Worm (Caenorhabditis elegans) whole organism, mixed stage, embryonic: ENCODE data around the gene C10A4.10.

Experiments used
- blmp-1 ChIP-seq: fragments of 150-350 bp; optimal IDR thresholded peaks from 2 replicates; lab custom pipeline; 2014; ENCODE audit warnings: missing biosample characterization, missing genetic modification characterization
- drap-1 ChIP-seq: fragments of 200-800 bp; sonication (Bioruptor generic); optimal IDR thresholded peaks from 3 replicates; lab custom pipeline; 2018; ENCODE audit warnings: mild to moderate bottlenecking, missing genetic modification characterization, missing compliant biosample characterization
- mep-1 ChIP-seq: fragments of 150-350 bp; optimal IDR thresholded peaks from 2 replicates; lab custom pipeline; 2017; ENCODE audit warnings: missing biosample characterization, missing genetic modification reagents, missing genetic modification characterization, inconsistent platforms
- nhr-237 ChIP-seq: fragments of 150-350 bp; optimal IDR thresholded peaks from 2 replicates; lab custom pipeline; 2014; ENCODE audit warnings: missing biosample characterization, missing genetic modification characterization
- unc-62 ChIP-seq: fragments of 150-350 bp; optimal IDR thresholded peaks from 2 replicates; lab custom pipeline; 2014; ENCODE audit warnings: missing biosample characterization, missing genetic modification reagents, missing genetic modification characterization

ce11 chrX:7376941-7377340 is 21.7 kb upstream of the C10A4.10 start, which contains the start of gene npr-8:
- TF ChIP-seq mep-1 (tag; lab: Kevin White, UChicago) (no peak), nhr-237 (no peak), drap-1 (GFP tag; lab: Kevin White, UChicago) (no peak), blmp-1 (tag; lab: Kevin White, UChicago) (no peak), unc-62 (GFP tag; lab: Kevin White, UChicago) (no peak)
